Fruit fly (Drosophila melanogaster) S2 (cell line): ENCODE results near the gene Chrac-14.
A peak's percentile ranks its signal among the peaks of the same experiment; 100 is the strongest.

Source experiments
- CG8478 ChIP-seq: fragments of >200 bp; optimal IDR thresholded peaks from 2 replicates; lab custom pipeline; 2018
- CTCF ChIP-seq, 2 experiments: fragments of >200 bp; optimal IDR thresholded peaks; 2 replicates each; lab custom pipeline; 2018

Gene Chrac-14

dm6 chr2L:8416350-8417046 is 20.7 kb upstream of the Chrac-14 start:
- TF ChIP-seq CG8478 (lab: Kevin White, UChicago) (no peak), CTCF (optimal IDR thresholded peaks at IDR 0.05; lab: Kevin White, UChicago) (no peak)

DNA sequence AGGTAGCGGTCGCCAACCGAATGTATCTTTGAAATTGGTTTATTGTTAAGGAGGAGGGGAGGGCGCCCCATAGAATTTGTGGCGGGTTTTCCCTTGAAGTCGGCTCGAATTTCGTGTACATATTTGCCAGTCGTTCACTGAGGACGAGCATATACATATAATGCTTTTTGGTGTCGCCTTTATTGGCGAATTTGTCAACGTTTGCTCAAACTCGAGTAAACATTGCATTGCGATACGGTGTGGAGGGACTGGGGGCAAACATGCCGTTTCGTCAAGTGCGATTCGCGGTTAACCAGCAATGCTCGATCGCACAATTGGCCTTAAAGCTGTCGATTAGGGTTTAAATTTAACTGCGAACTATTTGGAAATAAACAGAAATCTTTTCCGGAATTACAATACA is 19.6 kb upstream of the Chrac-14 start:
- no peak for TF ChIP-seq CTCF (optimal IDR thresholded peaks at IDR 0.05; lab: Kevin White, UChicago)
- no peak for TF ChIP-seq CG8478 (lab: Kevin White, UChicago)

DNA sequence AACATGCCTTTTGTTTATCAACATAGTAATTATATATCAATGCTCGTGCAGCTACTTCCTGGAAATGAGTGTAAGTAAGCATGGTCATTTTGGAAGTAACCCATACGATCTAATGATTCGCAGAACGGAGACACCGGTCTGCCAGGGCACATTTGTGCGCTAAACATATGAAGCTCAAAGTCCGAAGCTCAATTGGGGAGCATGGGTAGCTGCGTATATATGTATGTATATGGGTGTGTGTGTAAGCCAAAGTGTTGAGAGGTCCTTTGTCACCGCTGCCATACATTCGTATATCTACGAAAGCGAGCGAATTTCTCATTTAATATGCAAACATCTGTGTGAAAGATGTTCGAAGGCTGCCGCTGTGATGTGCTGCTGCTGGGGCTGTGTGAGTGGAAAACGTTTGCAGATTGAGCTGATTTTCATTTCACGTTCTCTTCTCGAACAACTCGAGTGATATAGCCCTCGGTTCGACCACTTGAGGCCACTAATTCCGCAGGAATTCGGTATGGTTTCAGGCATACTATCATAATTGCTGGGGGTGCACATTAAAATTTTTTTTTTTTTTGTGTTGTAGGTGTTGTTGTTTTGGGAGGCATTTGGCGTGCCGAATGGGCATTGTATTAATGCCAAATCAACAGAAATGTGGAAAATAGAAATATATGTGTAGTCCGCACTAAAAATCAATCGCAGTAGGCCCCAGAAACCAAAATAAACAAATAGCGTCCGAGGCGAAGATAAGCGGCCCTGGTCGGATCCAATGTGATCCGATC is 18.9 kb upstream of the Chrac-14 start:
- TF ChIP-seq CTCF (optimal IDR thresholded peaks at IDR 0.05; lab: Kevin White, UChicago) (no peak), CG8478 (lab: Kevin White, UChicago) (peak; percentile 23)

DNA sequence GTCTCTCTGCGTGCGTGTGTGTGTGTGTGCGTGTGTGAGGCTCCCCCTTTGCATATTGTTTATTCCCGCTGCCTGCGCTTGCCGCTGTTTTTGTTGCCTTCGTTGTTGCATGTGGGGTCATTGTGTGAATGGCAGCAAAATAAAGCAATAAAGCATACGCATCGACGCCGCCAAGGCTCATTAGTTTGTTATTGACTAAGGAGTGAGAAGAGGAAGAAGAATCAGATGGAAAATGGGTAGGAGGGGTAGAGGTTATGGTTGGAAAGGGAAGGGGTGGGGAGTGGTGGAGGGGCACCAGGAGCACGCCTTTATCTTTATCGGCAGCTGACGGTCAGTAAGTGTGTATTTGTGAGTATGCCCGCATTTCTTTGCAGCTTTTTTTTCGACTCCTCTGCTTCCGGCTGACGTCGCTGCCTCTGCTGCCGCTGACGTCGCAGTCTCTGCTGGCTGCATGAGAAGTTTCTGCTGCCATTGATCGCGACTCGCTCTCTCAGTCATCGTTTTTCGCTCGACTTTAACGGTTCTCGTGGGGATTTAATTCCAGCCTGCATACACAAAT is 17.7 kb upstream of the Chrac-14 start:
- TF ChIP-seq CG8478 (lab: Kevin White, UChicago) (no peak), CTCF (optimal IDR thresholded peaks at IDR 0.05; lab: Kevin White, UChicago) (no peak)

- TF ChIP-seq CG8478 (lab: Kevin White, UChicago) (no peak), CTCF (optimal IDR thresholded peaks at IDR 0.05; lab: Kevin White, UChicago) (no peak)
Measured at dm6 chr2L:8420259-8420930, 16.8 kb upstream of the Chrac-14 start.

DNA sequence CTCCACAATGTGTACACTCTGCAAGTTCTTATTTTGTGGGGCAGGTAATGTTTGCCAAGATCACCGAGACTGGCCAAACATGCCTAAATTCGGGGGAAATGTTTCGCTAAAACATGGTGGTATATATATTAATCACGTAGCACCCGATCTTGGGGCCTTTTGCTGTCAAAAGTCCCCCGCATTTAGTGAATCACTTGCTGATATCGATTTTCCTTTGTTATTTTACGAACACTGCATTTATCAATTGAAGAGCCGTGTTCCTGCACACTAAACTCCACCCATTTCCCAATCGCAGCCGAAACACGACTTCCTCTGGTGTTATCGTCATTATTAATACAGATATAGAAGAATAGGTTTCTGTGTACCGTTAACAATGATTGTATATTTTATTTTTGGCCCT is 15.5 kb upstream of the Chrac-14 start:
- no peak for TF ChIP-seq CG8478 (lab: Kevin White, UChicago)
- TF ChIP-seq CTCF (optimal IDR thresholded peaks at IDR 0.05; lab: Kevin White, UChicago): no peak

dm6 chr2L:8423047-8423446 is 14.2 kb upstream of the Chrac-14 start:
- no peak for TF ChIP-seq CG8478 (lab: Kevin White, UChicago)
- TF ChIP-seq CTCF (optimal IDR thresholded peaks at IDR 0.05; lab: Kevin White, UChicago): no peak

DNA sequence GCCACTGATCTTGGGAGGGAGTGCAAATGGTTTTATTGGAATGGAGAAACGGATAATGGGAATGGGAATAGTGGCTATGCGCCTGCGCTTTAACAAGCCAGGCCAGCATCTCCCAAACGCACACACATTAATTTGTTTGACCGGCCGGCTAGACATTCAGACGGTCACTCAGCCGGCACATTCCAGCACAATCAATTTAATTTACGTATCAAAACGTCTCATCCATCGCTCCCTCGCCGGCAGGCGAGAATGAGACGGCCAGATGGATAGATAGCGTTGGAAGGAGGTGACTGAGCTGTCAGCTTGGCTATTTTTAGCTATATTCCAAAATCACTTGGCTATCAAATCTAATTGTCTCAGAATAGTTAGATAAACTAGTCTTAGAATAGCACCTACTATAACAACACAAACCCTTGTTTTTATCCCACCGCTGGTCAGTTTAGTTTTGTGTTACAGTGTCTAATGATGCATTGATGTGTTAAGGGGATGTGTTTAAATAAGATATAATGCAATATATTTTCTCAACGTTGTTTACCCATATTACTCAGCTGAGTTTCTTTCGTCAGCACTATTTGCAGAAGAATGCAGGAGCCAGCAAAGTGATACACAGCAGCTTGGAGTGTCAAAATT is 13.6 kb upstream of the Chrac-14 start:
- TF ChIP-seq CTCF (optimal IDR thresholded peaks at IDR 0.05; lab: Kevin White, UChicago): no peak
- TF ChIP-seq CG8478 (lab: Kevin White, UChicago): no peak

DNA sequence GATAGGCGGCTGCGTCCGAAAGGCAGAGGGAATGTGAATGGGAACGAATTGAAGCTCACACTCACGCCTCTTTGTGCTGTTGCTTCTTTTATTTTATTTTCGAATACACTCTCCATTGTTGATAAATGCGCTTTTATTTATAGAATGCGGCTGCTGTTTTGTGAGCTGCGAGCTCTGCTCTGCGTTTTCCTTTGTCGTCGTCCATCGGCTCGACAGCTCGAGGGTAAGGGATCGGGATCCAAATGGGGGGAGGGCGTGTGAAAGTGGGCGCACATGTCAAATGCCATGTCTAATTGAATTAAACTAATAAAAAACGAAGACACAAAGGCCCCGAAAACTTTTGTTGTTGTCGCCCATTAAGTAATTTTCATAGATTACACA is 13.1 kb upstream of the Chrac-14 start:
- no peak for TF ChIP-seq CG8478 (lab: Kevin White, UChicago)
- no peak for TF ChIP-seq CTCF (optimal IDR thresholded peaks at IDR 0.05; lab: Kevin White, UChicago)

- TF ChIP-seq CG8478 (lab: Kevin White, UChicago): no peak
- TF ChIP-seq CTCF (optimal IDR thresholded peaks at IDR 0.05; lab: Kevin White, UChicago): no peak
Measured at dm6 chr2L:8424662-8425208, 12.5 kb upstream of the Chrac-14 start.

DNA sequence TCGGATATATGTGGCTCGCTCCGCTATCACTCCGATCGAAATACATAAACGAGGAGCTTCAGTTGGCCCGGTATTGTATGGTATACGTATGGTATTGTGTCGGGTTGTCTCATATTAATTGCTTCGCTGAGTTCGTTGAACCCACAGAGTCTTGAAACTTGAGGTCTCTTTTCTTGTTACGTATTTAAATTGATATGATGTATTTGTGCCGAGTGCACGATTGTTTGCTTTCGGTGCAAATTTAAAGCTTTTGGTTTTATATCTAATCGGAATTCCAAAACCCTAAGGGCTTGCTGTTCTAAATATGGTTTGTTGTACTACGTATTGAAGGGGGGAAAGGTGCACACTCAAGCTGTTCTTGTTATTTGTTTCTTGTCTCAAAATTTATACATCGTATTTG is 12.0 kb upstream of the Chrac-14 start:
- TF ChIP-seq CG8478 (lab: Kevin White, UChicago): no peak
- TF ChIP-seq CTCF (optimal IDR thresholded peaks at IDR 0.05; lab: Kevin White, UChicago): no peak

DNA sequence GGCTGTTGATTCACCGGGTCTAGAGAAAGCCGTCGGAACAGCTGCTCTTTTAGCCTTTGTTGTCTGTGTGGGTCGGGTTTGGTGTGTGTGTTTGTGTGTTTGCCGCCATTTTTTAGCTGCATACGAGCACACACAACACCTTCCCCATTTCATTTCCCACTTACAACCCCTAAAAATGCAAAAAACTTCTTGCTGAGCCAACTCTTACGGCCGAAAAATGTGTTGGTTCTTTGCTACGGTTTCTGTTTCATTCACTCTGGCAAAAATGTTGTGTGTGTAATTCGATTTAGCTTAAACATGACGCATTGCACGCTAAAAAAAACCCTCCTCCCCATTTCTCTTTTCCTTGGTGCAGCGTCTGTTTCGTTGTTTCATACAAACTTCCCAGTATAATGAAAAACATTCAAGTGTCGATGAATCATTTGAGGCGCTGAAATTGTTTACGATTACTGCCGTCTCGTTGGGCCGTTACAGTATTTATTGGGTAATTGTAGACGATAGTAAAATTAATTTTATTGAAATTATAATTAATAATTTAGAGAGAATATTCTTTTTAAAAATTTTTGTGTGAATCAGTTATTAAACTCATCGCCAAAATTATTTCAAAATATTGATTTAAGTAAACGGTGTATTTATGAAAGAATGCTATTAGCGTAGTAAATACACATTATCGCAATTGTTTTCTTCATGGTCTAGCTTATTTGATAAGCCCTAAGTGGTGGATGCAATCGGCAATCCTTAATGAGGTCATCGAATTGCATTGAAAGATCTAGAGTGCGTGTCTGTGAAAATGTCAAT is 11.0 kb upstream of the Chrac-14 start:
- no peak for TF ChIP-seq CG8478 (lab: Kevin White, UChicago)
- TF ChIP-seq CTCF (optimal IDR thresholded peaks at IDR 0.05; lab: Kevin White, UChicago): no peak

- TF ChIP-seq CG8478 (lab: Kevin White, UChicago) (no peak), CTCF (optimal IDR thresholded peaks at IDR 0.05; lab: Kevin White, UChicago) (no peak)
Measured at dm6 chr2L:8426801-8427200, 10.4 kb upstream of the Chrac-14 start.
